Fruit fly (Drosophila melanogaster) whole organism, embryonic: Measurements from ENCODE around the gene Datp.

ENCODE experiments used
- Blimp-1 ChIP-seq: fragments of 200-800 bp; sonication (Bioruptor generic); optimal IDR thresholded peaks from 3 replicates; lab custom pipeline; 2018; ENCODE audit warnings: missing biosample characterization, missing genetic modification characterization, mild to moderate bottlenecking, moderate library complexity, missing genetic modification reagents
- CG10462 ChIP-seq: fragments of 200-800 bp; sonication (Bioruptor generic); optimal IDR thresholded peaks from 2 replicates; lab custom pipeline; 2016; ENCODE audit warnings: missing biosample characterization, missing genetic modification characterization
- CG12299 ChIP-seq: fragments of 200-800 bp; sonication (Bioruptor generic); optimal IDR thresholded peaks from 2 replicates; lab custom pipeline; 2018; ENCODE audit warnings: missing biosample characterization, mild to moderate bottlenecking, missing genetic modification characterization
- CG13287 ChIP-seq: fragments of 200-800 bp; sonication (Bioruptor generic); IDR thresholded peaks from 2 replicates; pipeline ENCODE4 v1.3.6; 2022; ENCODE audit warnings: missing biosample characterization, missing genetic modification characterization; ENCODE audit not compliant: partially characterized antibody
- CG18262 ChIP-seq: fragments of 200-800 bp; optimal IDR thresholded peaks from 3 replicates; lab custom pipeline; 2019; ENCODE audit warnings: missing biosample characterization, mild to moderate bottlenecking, missing genetic modification characterization, moderate library complexity
- CG2678 ChIP-seq: fragments of 200-800 bp; sonication (Bioruptor generic); optimal IDR thresholded peaks from 3 replicates; lab custom pipeline; 2019; ENCODE audit warnings: missing biosample characterization, mild to moderate bottlenecking, missing genetic modification characterization, moderate library complexity
- CG30020 ChIP-seq: fragments of 200-800 bp; optimal IDR thresholded peaks from 2 replicates; lab custom pipeline; 2019; ENCODE audit warnings: missing biosample characterization, mild to moderate bottlenecking, missing genetic modification characterization, moderate library complexity
- CG3726 ChIP-seq: fragments of 200-800 bp; sonication (Bioruptor generic); IDR thresholded peaks from 3 replicates; pipeline ENCODE4, ENCODE4 v1.3.6; 2022; ENCODE audit warnings: missing biosample characterization, missing genetic modification characterization
- CG3847 ChIP-seq: fragments of 200-800 bp; sonication (Bioruptor generic); IDR thresholded peaks from 2 replicates; pipeline ENCODE4 v1.3.6; 2022; ENCODE audit warnings: missing biosample characterization, missing genetic modification characterization
- CG6654 ChIP-seq: fragments of 200-800 bp; sonication (Bioruptor generic); optimal IDR thresholded peaks from 2 replicates; lab custom pipeline; 2017; ENCODE audit warnings: missing biosample characterization, mild to moderate bottlenecking, missing genetic modification characterization
- CG8290 ChIP-seq, 3 experiments: fragments of 200-800 bp; sonication (Bioruptor generic); optimal IDR thresholded peaks; 2 replicates each; lab custom pipeline; 2016 to 2019; ENCODE audit warnings: missing biosample characterization in 3 of 3, missing genetic modification characterization in 3 of 3, mild to moderate bottlenecking in 2 of 3, moderate library complexity in 1 of 3
- CG8944 ChIP-seq: fragments of 200-800 bp; sonication (Bioruptor generic); optimal IDR thresholded peaks from 3 replicates; lab custom pipeline; 2016; ENCODE audit warnings: missing biosample characterization, missing genetic modification characterization
- Dip2 ChIP-seq: fragments of 200-800 bp; sonication (Bioruptor generic); IDR thresholded peaks from 2 replicates; pipeline ENCODE4 v1.3.6; 2022; ENCODE audit warnings: missing biosample characterization, missing genetic modification characterization
- E2f2 ChIP-seq: fragments of 200-800 bp; sonication (Bioruptor generic); IDR thresholded peaks from 2 replicates; pipeline ENCODE4 v1.3.6; 2022; ENCODE audit warnings: missing biosample characterization, missing genetic modification characterization
- Ets65A ChIP-seq: fragments of 200-800 bp; sonication (Bioruptor generic); peaks from one replicate; lab custom pipeline; 2016; ENCODE audit warnings: missing biosample characterization, missing genetic modification characterization
- Fer3 ChIP-seq: fragments of 200-800 bp; sonication (Bioruptor generic); optimal IDR thresholded peaks from 2 replicates; lab custom pipeline; 2018; ENCODE audit warnings: missing biosample characterization, mild to moderate bottlenecking, missing genetic modification characterization, moderate library complexity
- GATAe ChIP-seq: fragments of 200-800 bp; sonication (Bioruptor generic); conservative IDR thresholded peaks from 2 replicates; pipeline ENCODE4 v1.3.6; 2022; ENCODE audit warnings: missing biosample characterization, missing genetic modification characterization
- Hey ChIP-seq: fragments of 200-800 bp; sonication (Bioruptor generic); optimal IDR thresholded peaks from 3 replicates; lab custom pipeline; 2018; ENCODE audit warnings: missing biosample characterization, mild to moderate bottlenecking, missing genetic modification characterization
- HmgD ChIP-seq: fragments of 200-800 bp; sonication (Bioruptor generic); optimal IDR thresholded peaks from 3 replicates; lab custom pipeline; 2016; ENCODE audit warnings: missing biosample characterization, missing genetic modification characterization
- Hr78 ChIP-seq, 2 experiments: fragments of 200-800 bp in 1 of 2; fragments of >200 bp in 1 of 2; sonication (Bioruptor generic) in 1 of 2; optimal IDR thresholded peaks; 2 replicates each; lab custom pipeline; 2017 to 2019; ENCODE audit warnings: missing biosample characterization in 2 of 2, missing genetic modification characterization in 2 of 2, mild to moderate bottlenecking in 1 of 2, moderate library complexity in 1 of 2
- Lhr ChIP-seq: fragments of 200-800 bp; sonication (Bioruptor generic); optimal IDR thresholded peaks from 3 replicates; lab custom pipeline; 2017; ENCODE audit warnings: mild to moderate bottlenecking, missing biosample characterization, missing genetic modification reagents, missing genetic modification characterization
- NC2β ChIP-seq: fragments of 200-800 bp; sonication (Bioruptor generic); optimal IDR thresholded peaks from 2 replicates; lab custom pipeline; 2016; ENCODE audit warnings: missing biosample characterization, missing genetic modification characterization
- Nf-YC ChIP-seq: fragments of 200-800 bp; optimal IDR thresholded peaks from 3 replicates; lab custom pipeline; 2019; ENCODE audit warnings: missing biosample characterization, mild to moderate bottlenecking, missing genetic modification characterization, moderate library complexity
- ab ChIP-seq: fragments of 200-800 bp; sonication (Bioruptor generic); optimal IDR thresholded peaks from 2 replicates; lab custom pipeline; 2016; ENCODE audit warnings: missing biosample characterization, missing genetic modification characterization
- ci ChIP-seq: fragments of 200-800 bp; sonication (Bioruptor generic); IDR thresholded peaks from 3 replicates; pipeline ENCODE4 v1.3.6; 2022; ENCODE audit warnings: missing biosample characterization, missing genetic modification characterization
- cwo ChIP-seq: fragments of 200-800 bp; sonication (Bioruptor generic); optimal IDR thresholded peaks from 3 replicates; lab custom pipeline; 2017; ENCODE audit warnings: missing biosample characterization, missing genetic modification characterization, mild to moderate bottlenecking, moderate library complexity, missing genetic modification reagents
- gcm2 ChIP-seq: fragments of 200-800 bp; sonication (Bioruptor generic); optimal IDR thresholded peaks from 2 replicates; lab custom pipeline; 2016; ENCODE audit warnings: missing biosample characterization, missing genetic modification characterization
- lab ChIP-seq: fragments of 200-800 bp; sonication (Bioruptor generic); optimal IDR thresholded peaks from 3 replicates; lab custom pipeline; 2017; ENCODE audit warnings: missing biosample characterization, missing genetic modification characterization, mild to moderate bottlenecking, moderate library complexity, missing genetic modification reagents
- lilli ChIP-seq: fragments of 200-800 bp; sonication (Bioruptor generic); optimal IDR thresholded peaks from 3 replicates; lab custom pipeline; 2016; ENCODE audit warnings: missing biosample characterization, missing genetic modification characterization
- nerfin-1 ChIP-seq: fragments of 200-800 bp; sonication (Bioruptor generic); optimal IDR thresholded peaks from 3 replicates; lab custom pipeline; 2019; ENCODE audit warnings: missing biosample characterization, mild to moderate bottlenecking, missing genetic modification characterization, moderate library complexity
- nmo ChIP-seq: fragments of 200-800 bp; sonication (Bioruptor generic); optimal IDR thresholded peaks from 2 replicates; lab custom pipeline; 2018; ENCODE audit warnings: missing biosample characterization, mild to moderate bottlenecking, missing genetic modification characterization, moderate library complexity
- nom ChIP-seq: fragments of 200-800 bp; sonication (Bioruptor generic); optimal IDR thresholded peaks from 2 replicates; lab custom pipeline; 2017; ENCODE audit warnings: missing biosample characterization, missing genetic modification characterization, mild to moderate bottlenecking, moderate library complexity, missing genetic modification reagents
- odd ChIP-seq: fragments of 200-800 bp; sonication (Bioruptor generic); optimal IDR thresholded peaks from 2 replicates; lab custom pipeline; 2017; ENCODE audit warnings: missing biosample characterization, mild to moderate bottlenecking, missing genetic modification characterization
- p53 ChIP-seq: fragments of 200-800 bp; sonication (Bioruptor generic); optimal IDR thresholded peaks from 2 replicates; lab custom pipeline; 2016; ENCODE audit warnings: missing biosample characterization, missing genetic modification characterization
- pros ChIP-seq: fragments of 200-800 bp; sonication (Bioruptor generic); optimal IDR thresholded peaks from 3 replicates; lab custom pipeline; 2019; ENCODE audit warnings: missing biosample characterization, mild to moderate bottlenecking, missing genetic modification characterization, moderate library complexity
- salm ChIP-seq: fragments of 200-800 bp; sonication (Bioruptor generic); optimal IDR thresholded peaks from 2 replicates; lab custom pipeline; 2018; ENCODE audit warnings: missing biosample characterization, mild to moderate bottlenecking, missing genetic modification characterization
- sens ChIP-seq: fragments of 200-800 bp; sonication (Bioruptor generic); peaks from one replicate; lab custom pipeline; 2016; ENCODE audit warnings: missing biosample characterization, missing genetic modification characterization
- sisA ChIP-seq: fragments of 200-800 bp; sonication (Bioruptor generic); IDR thresholded peaks from 2 replicates; pipeline ENCODE4 v1.3.6; 2022; ENCODE audit warnings: missing biosample characterization, missing genetic modification characterization
- sna ChIP-seq: fragments of 200-800 bp; sonication (Bioruptor generic); IDR thresholded peaks from 2 replicates; pipeline ENCODE4 v1.3.6; 2022; ENCODE audit warnings: missing biosample characterization, missing genetic modification characterization; ENCODE audit not compliant: partially characterized antibody
- stc ChIP-seq: fragments of 200-800 bp; sonication (Bioruptor generic); IDR thresholded peaks from 2 replicates; pipeline ENCODE4 v1.3.6; 2022; ENCODE audit warnings: missing biosample characterization, missing genetic modification characterization
- stwl ChIP-seq: fragments of 200-800 bp; sonication (Bioruptor generic); optimal IDR thresholded peaks from 3 replicates; lab custom pipeline; 2018; ENCODE audit warnings: missing biosample characterization, mild to moderate bottlenecking, missing genetic modification characterization, moderate library complexity
- sug ChIP-seq: fragments of 200-800 bp; optimal IDR thresholded peaks from 2 replicates; lab custom pipeline; 2019; ENCODE audit warnings: missing biosample characterization, mild to moderate bottlenecking, missing genetic modification characterization, moderate library complexity
- zen ChIP-seq: fragments of 200-800 bp; sonication (Bioruptor generic); optimal IDR thresholded peaks from 3 replicates; lab custom pipeline; 2018; ENCODE audit warnings: missing biosample characterization, mild to moderate bottlenecking, missing genetic modification characterization, moderate library complexity
- zfh2 ChIP-seq: fragments of 200-800 bp; sonication (Bioruptor generic); optimal IDR thresholded peaks from 2 replicates; lab custom pipeline; 2016; ENCODE audit warnings: missing biosample characterization, missing genetic modification characterization

Gene Datp

DNA sequence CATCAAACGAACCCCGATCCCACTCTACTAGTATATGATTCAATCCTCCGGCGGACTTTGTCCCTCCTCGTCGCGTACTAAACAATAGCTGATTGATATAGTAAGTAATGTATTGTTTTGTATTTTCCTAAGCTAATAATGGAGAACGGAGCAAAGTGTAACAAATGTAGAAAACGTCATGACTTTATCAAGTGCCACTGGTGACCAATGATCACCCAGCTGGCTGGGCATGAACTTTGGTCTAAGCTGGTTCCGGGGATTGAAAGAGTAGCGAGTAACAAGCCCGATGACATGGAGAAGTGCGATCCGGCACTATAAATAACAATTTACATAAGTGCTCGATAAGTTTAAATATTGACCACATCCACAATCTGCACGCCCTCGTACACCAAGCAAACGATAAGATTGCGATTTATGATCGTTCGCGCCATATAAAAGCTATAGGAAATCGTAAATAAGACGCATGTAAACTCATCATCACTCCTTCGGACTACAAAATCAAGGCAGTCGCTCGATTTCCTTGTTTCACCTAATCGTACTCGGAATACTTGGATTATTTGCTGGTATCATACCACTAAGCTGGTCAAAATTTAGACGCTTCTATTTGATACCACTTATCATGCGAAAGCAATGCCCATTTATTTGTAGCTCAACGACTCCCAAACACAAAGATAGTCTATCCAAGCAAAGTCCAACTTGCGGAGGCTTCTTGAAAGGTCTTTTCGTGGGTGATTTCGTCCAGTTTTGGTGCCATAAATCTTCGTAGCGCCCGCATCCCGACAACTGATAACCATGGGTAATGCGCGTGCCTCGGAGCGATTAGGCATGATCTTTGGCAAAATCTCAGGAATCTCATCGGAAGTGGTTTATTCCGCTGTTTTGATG is 10.8 kb upstream of the Datp start (continued):
- TF ChIP-seq salm (tag; lab: Kevin White, UChicago) (no peak), Lhr (GFP tag; lab: Kevin White, UChicago) (no peak), nom (GFP tag; lab: Kevin White, UChicago) (peak; percentile 60), CG8290 (GFP tag; optimal IDR thresholded peaks at IDR 0.05; lab: Kevin White, UChicago) (no peak), CG8290 (tag; optimal IDR thresholded peaks at IDR 0.05; lab: Kevin White, UChicago) (no peak)

- TF ChIP-seq Hr78 (GFP tag; optimal IDR thresholded peaks at IDR 0.05; lab: Kevin White, UChicago) (peak in 1 of 2 experiments; percentile 28), CG3847 (no peak), lilli (no peak), CG12299 (tag; lab: Kevin White, UChicago) (no peak), E2f2 (GFP tag; lab: Robert Waterston, UW) (no peak), odd (GFP tag; lab: Kevin White, UChicago) (no peak), Fer3 (tag; lab: Kevin White, UChicago) (peak; percentile 16), CG8944 (GFP tag; lab: Kevin White, UChicago) (no peak), sisA (GFP tag; lab: Robert Waterston, UW) (no peak), Ets65A (GFP tag; lab: Kevin White, UChicago) (peak; percentile 55)
Measured at dm6 chr2L:9948520-9948858, 9.9 kb upstream of the Datp start.

DNA sequence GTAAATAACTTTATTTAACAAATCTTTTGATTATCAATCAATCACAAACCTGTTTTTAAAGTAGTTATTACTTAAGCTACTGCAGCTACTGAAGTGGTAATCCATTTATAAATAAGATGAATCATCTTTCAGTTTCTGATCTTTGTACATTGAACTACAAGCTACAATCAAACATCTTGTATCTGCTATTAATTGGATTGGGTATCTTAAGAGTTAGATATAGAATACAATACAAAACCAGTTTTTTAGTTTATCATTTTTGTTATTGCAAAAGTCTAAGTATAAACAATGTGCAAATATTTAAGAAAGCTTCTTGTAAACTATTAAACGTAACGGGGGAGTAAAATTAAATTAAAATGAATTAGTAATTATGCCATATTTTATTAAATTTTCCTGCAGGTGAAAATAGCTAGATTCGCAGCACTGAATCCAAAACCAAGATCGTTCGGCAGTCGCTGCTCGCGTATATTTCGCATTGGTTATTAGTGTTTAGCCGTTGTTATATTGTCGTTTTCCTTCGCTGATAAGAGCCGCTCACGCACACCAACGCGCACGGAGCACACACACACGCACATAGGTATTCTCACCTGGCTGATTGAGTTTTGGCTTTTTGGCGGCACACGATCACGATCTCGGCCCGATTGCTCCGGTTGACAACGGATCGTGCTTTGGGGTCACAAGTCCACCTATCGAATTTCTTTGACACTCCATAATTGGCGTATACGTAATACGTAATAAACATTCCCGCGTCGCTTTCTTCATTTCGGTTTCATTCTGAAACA is 9.3 kb upstream of the Datp start:
- TF ChIP-seq CG2678 (tag; lab: Kevin White, UChicago) (no peak), zfh2 (GFP tag; lab: Kevin White, UChicago) (no peak), NC2β (no peak), Blimp-1 (peak; percentile 33), stwl (tag; lab: Kevin White, UChicago) (no peak), zen (tag; lab: Kevin White, UChicago) (no peak), CG30020 (no peak), GATAe (GFP tag; lab: Robert Waterston, UW) (0 out of 2 replicates have a peak, but pooled peaks have one; percentile 20), CG3726 (GFP tag; lab: Robert Waterston, UW) (no peak), ci (GFP tag; lab: Robert Waterston, UW) (0 out of 3 replicates have a peak, but pooled peaks have one; percentile 23), nmo (GFP tag; lab: Kevin White, UChicago) (peak; percentile 3), ab (GFP tag; lab: Kevin White, UChicago) (no peak), Nf-YC (tag; lab: Kevin White, UChicago) (no peak), sug (tag; lab: Kevin White, UChicago) (peak; percentile 59), lab (GFP tag; lab: Kevin White, UChicago) (peak; percentile 19), gcm2 (GFP tag; lab: Kevin White, UChicago) (no peak), HmgD (no peak), CG13287 (GFP tag; lab: Robert Waterston, UW) (no peak; the same call in 1 of the 2 replicates), pros (no peak), sna (GFP tag; lab: Robert Waterston, UW) (no peak), CG18262 (tag; lab: Kevin White, UChicago) (peak; percentile 6), Hey (tag; lab: Kevin White, UChicago) (peak; percentile 53), sens (GFP tag; lab: Kevin White, UChicago) (peak; percentile 17), cwo (GFP tag; lab: Kevin White, UChicago) (peak; percentile 9), nerfin-1 (tag; lab: Kevin White, UChicago) (no peak), stc (no peak), p53 (GFP tag; lab: Kevin White, UChicago) (no peak), CG10462 (no peak), Dip2 (GFP tag; lab: Robert Waterston, UW) (no peak), CG6654 (GFP tag; lab: Kevin White, UChicago) (no peak)
